Fruit fly (Drosophila melanogaster): ENCODE measurements around the gene Ir75a.
"Not testable (repeated sequence)": the region's sequence is repeated elsewhere in the genome, so short reads cannot be mapped to it uniquely, and the experiment has no call there.

Ir75a gene

DNA sequence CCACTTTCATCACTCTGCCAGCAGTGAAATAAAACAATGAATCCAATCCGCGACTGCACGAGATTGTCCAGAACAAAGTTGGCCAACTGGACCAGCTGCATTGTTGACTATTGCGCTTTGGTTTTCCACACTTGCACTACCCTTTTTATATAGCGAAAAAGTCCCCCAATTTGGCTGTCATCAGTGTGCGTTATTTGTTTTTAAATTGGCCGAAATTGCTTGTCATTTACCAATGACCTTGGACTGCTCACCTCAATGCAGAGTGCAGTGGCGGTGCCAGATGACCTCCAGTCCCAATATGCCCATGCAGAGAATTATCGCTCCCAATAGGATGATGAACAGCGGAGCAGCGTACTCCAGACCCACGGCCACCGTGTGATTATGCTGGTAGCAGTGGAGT, at the start of gene Ir75a:
Gene Ir75a, minus strand, starts transcription at position 101 of the 400 bp plus-strand sequence.
- no peak for TF ChIP-seq noc (tag; optimal IDR thresholded peaks at IDR 0.05)

dm6 chr3L:17858174-17858573, 40.5 kb upstream of the Ir75a start, which contains the start of gene CG34002:
Gene CG34002, plus strand, starts transcription at chr3L:17858474.
- not testable (repeated sequence) for TF ChIP-seq noc (tag; optimal IDR thresholded peaks at IDR 0.05)

- TF ChIP-seq noc (tag; optimal IDR thresholded peaks at IDR 0.05): peak; percentile 94
Measured at dm6 chr3L:17856655-17857479, 39.1 kb upstream of the Ir75a start, which contains the start of gene CG5535. Gene CG5535, minus strand, starts transcription at chr3L:17856794.

DNA sequence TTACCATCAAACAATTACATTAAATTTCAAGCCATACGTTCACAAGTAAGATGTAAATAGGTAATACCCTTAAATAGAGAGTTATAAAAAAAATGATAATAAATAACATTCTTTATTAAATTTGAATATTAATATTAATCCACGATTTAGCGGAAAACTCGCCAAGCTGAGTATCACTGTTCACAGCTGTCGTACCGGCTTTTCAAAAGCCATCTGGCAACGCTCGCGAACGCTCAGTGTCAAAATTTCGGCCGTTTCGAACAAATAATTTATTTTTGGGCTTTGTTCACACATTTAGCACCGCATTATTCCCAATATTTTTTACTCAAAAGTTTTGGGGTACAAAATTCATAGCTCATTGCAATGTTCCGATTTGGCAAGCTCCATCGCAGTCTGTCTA, 31.8 kb upstream of the Ir75a start, which contains the start of gene TrpRS-m:
Gene TrpRS-m, plus strand, starts transcription at position 211 of the 400 bp plus-strand sequence.
- TF ChIP-seq noc (tag; optimal IDR thresholded peaks at IDR 0.05): no peak

dm6 chr3L:17846982-17847355, 29.2 kb upstream of the Ir75a start:
- no peak for TF ChIP-seq noc (tag; optimal IDR thresholded peaks at IDR 0.05)

- TF ChIP-seq noc (tag; optimal IDR thresholded peaks at IDR 0.05): peak; percentile 68
Measured at dm6 chr3L:17846169-17846981, 28.7 kb upstream of the Ir75a start, which contains the start of the genes MED19 and CG7430. Gene MED19, minus strand, starts transcription at chr3L:17846501. Gene CG7430, plus strand, starts transcription at chr3L:17846916.

DNA sequence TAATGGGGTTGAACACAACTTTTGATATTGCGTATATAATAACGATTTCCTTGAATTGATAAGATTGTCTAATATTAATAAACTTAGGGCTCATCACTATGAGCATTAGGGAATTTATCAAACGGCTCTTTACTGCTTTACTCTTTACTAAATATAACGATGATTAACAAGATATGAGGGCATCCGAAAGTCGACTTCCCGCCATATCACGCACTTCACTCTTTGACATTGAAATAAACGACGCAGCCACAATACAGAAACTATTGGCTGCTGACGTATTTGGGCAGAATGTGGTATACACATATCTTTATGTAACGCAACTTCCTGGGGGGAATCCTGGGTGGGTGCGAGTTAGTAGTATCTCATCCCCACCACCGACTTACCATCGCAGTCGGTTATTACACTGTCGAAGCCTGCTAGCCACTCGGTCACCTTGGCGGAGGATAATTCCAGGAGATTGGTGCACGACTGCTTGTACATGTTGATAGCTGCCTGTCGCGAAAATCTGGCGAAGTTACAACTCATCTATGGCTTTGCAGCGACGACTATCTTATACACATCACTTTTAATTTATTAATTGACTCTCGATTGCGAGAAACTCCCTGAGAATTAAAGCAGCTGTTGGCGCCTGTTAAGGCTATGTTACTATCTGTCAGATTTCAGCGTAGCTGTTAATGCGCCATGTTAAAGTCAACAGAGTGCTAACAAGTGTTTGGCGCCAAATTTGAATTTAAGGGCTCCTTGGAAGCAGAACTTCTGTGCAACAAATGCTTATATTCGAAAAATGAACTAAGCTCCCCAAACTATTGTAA, 25.4 kb upstream of the Ir75a start, which contains the start of gene CG5567:
Gene CG5567, minus strand, starts transcription at position 653 of the 812 bp plus-strand sequence.
- TF ChIP-seq noc (tag; optimal IDR thresholded peaks at IDR 0.05): no peak

- TF ChIP-seq noc (tag; optimal IDR thresholded peaks at IDR 0.05): peak; percentile 60
Measured at dm6 chr3L:17841085-17841606, 23.4 kb upstream of the Ir75a start, which contains the start of gene CG5577. Gene CG5577, minus strand, starts transcription at chr3L:17841427.

dm6 chr3L:17835074-17835473, 17.4 kb upstream of the Ir75a start, which contains the start of gene CG32189:
Gene CG32189, minus strand, starts transcription at chr3L:17835174.
- no peak for TF ChIP-seq noc (tag; optimal IDR thresholded peaks at IDR 0.05)

DNA sequence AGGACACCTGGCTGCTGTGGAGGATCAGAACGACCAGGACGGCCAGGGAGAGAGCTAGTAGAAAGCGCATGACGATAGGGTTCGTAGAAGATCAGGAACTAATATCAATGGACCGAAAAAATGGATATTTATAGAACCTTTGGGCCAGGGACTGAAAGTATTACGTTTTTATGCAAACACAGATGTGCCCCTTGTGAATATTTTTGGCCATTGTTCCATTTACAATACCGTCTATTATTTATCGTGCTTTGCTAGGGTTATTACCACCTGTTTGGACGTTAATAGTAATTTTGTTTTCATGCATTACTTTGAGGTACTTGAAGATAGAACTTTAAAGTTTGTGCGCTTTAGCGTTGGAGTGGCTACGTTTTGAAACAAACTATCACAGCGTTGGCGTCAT, 15.8 kb upstream of the Ir75a start, which contains the start of gene CG32188:
Gene CG32188, minus strand, starts transcription at position 101 of the 400 bp plus-strand sequence.
- TF ChIP-seq noc (tag; optimal IDR thresholded peaks at IDR 0.05): no peak

dm6 chr3L:17822784-17823383, 5.2 kb upstream of the Ir75a start, which contains the start of the genes Ir75c and Grd:
Gene Ir75c, minus strand, starts transcription at chr3L:17822834.
Gene Grd, plus strand, starts transcription at chr3L:17823333.
- TF ChIP-seq noc (tag; optimal IDR thresholded peaks at IDR 0.05): no peak

DNA sequence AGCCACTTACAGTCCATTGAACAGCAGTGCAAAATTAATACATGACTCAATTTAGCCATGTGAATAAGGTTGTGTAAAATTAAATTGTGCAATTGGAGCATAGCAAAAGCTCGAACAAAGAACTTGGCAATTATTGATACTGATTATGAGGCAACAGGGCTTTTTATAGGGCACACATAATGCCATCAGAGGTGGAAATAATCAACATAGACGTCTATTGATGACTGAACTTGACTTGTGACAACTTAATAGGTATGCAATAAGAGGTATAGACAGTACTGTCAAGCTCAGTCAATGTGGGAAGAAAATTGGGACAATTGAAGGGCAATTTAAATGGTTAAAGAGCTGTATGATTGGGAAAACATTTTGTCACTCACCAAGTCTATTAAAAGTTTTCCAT, 2.4 kb upstream of the Ir75a start, which contains the start of gene Ir75b:
Gene Ir75b, minus strand, starts transcription at position 101 of the 400 bp plus-strand sequence.
- TF ChIP-seq noc (tag; optimal IDR thresholded peaks at IDR 0.05): no peak

DNA sequence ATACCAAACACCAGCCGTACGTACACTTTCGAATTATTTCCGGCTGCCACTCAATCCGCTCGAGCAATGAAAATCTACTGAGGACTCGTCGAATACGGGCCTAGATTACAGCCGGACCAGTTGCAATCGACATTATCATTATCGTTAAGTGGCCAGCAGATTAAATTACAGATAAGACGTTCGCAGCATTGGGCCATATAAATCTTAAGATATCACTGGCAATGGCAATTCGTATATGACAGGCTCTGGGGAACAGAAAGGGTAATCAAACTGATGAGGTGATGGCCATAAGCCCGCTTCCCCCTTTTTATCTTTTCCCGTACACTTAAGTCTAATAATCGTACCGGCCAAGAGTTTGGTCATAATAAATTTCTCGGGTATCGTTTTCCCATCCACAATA, 3.7 kb downstream of the Ir75a start, which contains the start of gene Cln3:
Gene Cln3, minus strand, starts transcription at position 84 of the 400 bp plus-strand sequence.
- peak; percentile 80 for TF ChIP-seq noc (tag; optimal IDR thresholded peaks at IDR 0.05)

dm6 chr3L:17808597-17809213, 9.0 kb downstream of the Ir75a start, which contains the start of gene CG32191:
Gene CG32191, minus strand, starts transcription at chr3L:17809146.
- TF ChIP-seq noc (tag; optimal IDR thresholded peaks at IDR 0.05): no peak

Data from whole organism, larva.